Worm (Caenorhabditis elegans) whole organism, young adult: ENCODE measurements around the gene C01G6.3.

Experiments used
- akir-1 ChIP-seq: fragments of 200-800 bp; sonication (Bioruptor generic); optimal IDR thresholded peaks from 2 replicates; lab custom pipeline; 2018; ENCODE audit warnings: mild to moderate bottlenecking, missing genetic modification characterization, moderate library complexity, missing compliant biosample characterization
- ama-1 ChIP-seq, 3 experiments: fragments of 150-350 bp in 1 of 3; sonication (generic microtip) in 2 of 3; optimal IDR thresholded peaks; 2 replicates each; lab custom pipeline; 2014 to 2018; ENCODE audit warnings: missing biosample characterization in 2 of 3, missing genetic modification characterization in 2 of 3, missing genetic modification reagents in 2 of 3
- ceh-27 ChIP-seq: fragments of 200-800 bp; sonication (Bioruptor generic); optimal IDR thresholded peaks from 2 replicates; lab custom pipeline; 2018; ENCODE audit warnings: mild to moderate bottlenecking, missing genetic modification characterization, moderate library complexity, missing compliant biosample characterization
- lsl-1 ChIP-seq: fragments of 200-800 bp; sonication (Bioruptor generic); optimal IDR thresholded peaks from 2 replicates; lab custom pipeline; 2018; ENCODE audit warnings: mild to moderate bottlenecking, missing genetic modification characterization, moderate library complexity, missing compliant biosample characterization
- tbp1 ChIP-seq: fragments of 200-800 bp; sonication (Bioruptor generic); optimal IDR thresholded peaks from 2 replicates; lab custom pipeline; 2018; ENCODE audit warnings: mild to moderate bottlenecking, missing genetic modification characterization, missing compliant biosample characterization

DNA sequence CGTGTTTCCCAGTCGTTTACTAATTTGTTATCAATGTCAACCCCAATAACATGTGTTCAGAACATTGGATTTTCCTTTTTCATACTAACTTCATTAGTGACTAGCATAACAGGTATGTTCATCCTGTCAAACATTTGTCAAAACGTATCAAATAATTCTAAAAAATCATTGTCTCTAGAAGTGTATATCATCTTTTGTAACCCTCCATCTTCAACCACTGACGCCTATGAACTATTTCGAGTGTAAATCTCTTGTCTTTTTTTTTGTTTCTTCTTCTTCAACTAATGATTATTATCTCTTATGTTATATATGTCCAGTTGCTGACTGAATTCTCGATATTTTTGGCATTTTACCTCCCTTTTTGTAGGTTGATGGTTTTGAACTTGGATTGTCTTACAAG, 32.0 kb upstream of the C01G6.3 start:
- TF ChIP-seq lsl-1 (GFP tag; lab: Kevin White, UChicago) (no peak), ceh-27 (GFP tag; lab: Kevin White, UChicago) (no peak), ama-1 (optimal IDR thresholded peaks at IDR 0.05; lab: Kevin White, UChicago) (no peak), ama-1 (GFP tag; optimal IDR thresholded peaks at IDR 0.05; lab: Kevin White, UChicago) (no peak), tbp1 (GFP tag; lab: Kevin White, UChicago) (no peak), akir-1 (GFP tag; lab: Kevin White, UChicago) (no peak)
